Worm (Caenorhabditis elegans) whole organism, young adult: Measurements from ENCODE around the gene fbxb-29.
"Not testable (repeated sequence)": the region's sequence is repeated elsewhere in the genome, so short reads cannot be mapped to it uniquely, and the experiment has no call there.

ENCODE experiments used
- B0019.2 ChIP-seq: fragments of 200-800 bp; sonication (Bioruptor generic); conservative IDR thresholded peaks from 2 replicates; pipeline ENCODE4 v1.3.6; 2022; ENCODE audit warnings: missing genetic modification reagents, missing genetic modification characterization, missing compliant biosample characterization
- F10E7.11 ChIP-seq: sonication (generic microtip); optimal IDR thresholded peaks from 2 replicates; lab custom pipeline; 2017; ENCODE audit warnings: mild to moderate bottlenecking, missing genetic modification characterization, moderate library complexity, missing compliant biosample characterization
- F55B11.4 ChIP-seq: sonication (generic microtip); optimal IDR thresholded peaks from 2 replicates; lab custom pipeline; 2016; ENCODE audit warnings: missing compliant biosample characterization, missing genetic modification characterization, borderline replicate concordance; ENCODE audit not compliant: insufficient read depth
- Y95B8A.8 ChIP-seq: fragments of 200-800 bp; sonication (Bioruptor generic); IDR thresholded peaks from 2 replicates; pipeline ENCODE4 v1.3.6; 2022; ENCODE audit warnings: missing genetic modification reagents, missing genetic modification characterization, missing compliant biosample characterization
- cebp-1 ChIP-seq, 2 experiments: fragments of 200-800 bp in 1 of 2; sonication (Bioruptor generic) in 1 of 2; sonication (generic microtip) in 1 of 2; IDR thresholded peaks in 1 of 2; optimal IDR thresholded peaks in 1 of 2; 2 replicates each; pipeline versions ENCODE4 v1.3.6 to Lab custom; 2017 to 2022; ENCODE audit warnings: missing compliant biosample characterization in 2 of 2, missing genetic modification characterization in 2 of 2, mild to moderate bottlenecking in 1 of 2, missing genetic modification reagents in 1 of 2, moderate library complexity in 1 of 2
- dox-1 ChIP-seq: fragments of 200-800 bp; sonication (Bioruptor generic); IDR thresholded peaks from 2 replicates; pipeline ENCODE4 v1.3.6; 2022; ENCODE audit warnings: missing genetic modification reagents, missing genetic modification characterization, missing compliant biosample characterization
- egrh-3 ChIP-seq: fragments of 200-800 bp; sonication (Bioruptor generic); IDR thresholded peaks from 2 replicates; pipeline ENCODE4 v1.3.6; 2022; ENCODE audit warnings: missing genetic modification reagents, missing genetic modification characterization, missing compliant biosample characterization
- ekl-4 ChIP-seq: fragments of 200-800 bp; sonication (Bioruptor generic); IDR thresholded peaks from 2 replicates; pipeline ENCODE4 v1.3.6; 2022; ENCODE audit warnings: missing genetic modification reagents, missing genetic modification characterization, missing compliant biosample characterization
- madf-3 ChIP-seq: fragments of 200-800 bp; sonication (Bioruptor generic); IDR thresholded peaks from 2 replicates; pipeline ENCODE4 v1.3.6; 2022; ENCODE audit warnings: missing genetic modification reagents, missing genetic modification characterization, missing compliant biosample characterization
- nhr-80 ChIP-seq: sonication (generic microtip); optimal IDR thresholded peaks from 2 replicates; lab custom pipeline; 2016; ENCODE audit warnings: missing genetic modification characterization, missing compliant biosample characterization
- nhr-90 ChIP-seq: sonication (generic microtip); optimal IDR thresholded peaks from 2 replicates; lab custom pipeline; 2016; ENCODE audit warnings: missing genotype, mild to moderate bottlenecking, missing genetic modification characterization, missing compliant biosample characterization
- zfh-2 ChIP-seq: fragments of 200-800 bp; sonication (Bioruptor generic); conservative IDR thresholded peaks from 2 replicates; pipeline ENCODE4 v1.3.6; 2022; ENCODE audit warnings: missing genetic modification reagents, missing genetic modification characterization, missing compliant biosample characterization
- zim-3 ChIP-seq: sonication (generic microtip); optimal IDR thresholded peaks from 2 replicates; lab custom pipeline; 2017; ENCODE audit warnings: mild to moderate bottlenecking, missing genetic modification characterization, moderate library complexity, missing compliant biosample characterization
- ztf-22 ChIP-seq: fragments of 200-800 bp; sonication (Bioruptor generic); optimal IDR thresholded peaks from 2 replicates; lab custom pipeline; 2018; ENCODE audit warnings: mild to moderate bottlenecking, missing genetic modification characterization, moderate library complexity, missing compliant biosample characterization

fbxb-29 gene

DNA sequence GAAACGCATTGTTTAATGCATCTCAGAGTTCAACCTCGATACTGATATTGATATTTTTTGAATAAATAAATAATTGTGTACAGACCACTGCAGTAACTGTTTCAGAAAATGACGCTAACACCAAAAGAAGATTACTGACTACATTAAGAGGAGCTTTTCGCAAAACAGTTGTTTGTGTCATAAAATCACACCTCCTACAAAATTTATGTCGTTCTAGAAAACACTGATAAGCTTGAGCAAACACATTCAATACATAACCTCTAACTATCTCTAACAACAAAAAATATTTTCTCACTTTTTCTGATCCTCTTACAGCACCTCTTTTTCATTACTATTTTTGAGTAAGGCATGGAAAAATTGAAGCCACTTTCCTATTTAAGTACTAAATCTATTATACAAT, 44.8 kb downstream of the fbxb-29 start, which contains the start of gene fbxc-7:
Gene fbxc-7, plus strand, starts transcription at position 301 of the 400 bp plus-strand sequence.
- TF ChIP-seq ztf-22; dox-1; B0019.2 (GFP tag; lab: Robert Waterston, UW): not testable (repeated sequence)
- TF ChIP-seq, all 124 proteins: peak for 0; not testable (repeated sequence) for 124

DNA sequence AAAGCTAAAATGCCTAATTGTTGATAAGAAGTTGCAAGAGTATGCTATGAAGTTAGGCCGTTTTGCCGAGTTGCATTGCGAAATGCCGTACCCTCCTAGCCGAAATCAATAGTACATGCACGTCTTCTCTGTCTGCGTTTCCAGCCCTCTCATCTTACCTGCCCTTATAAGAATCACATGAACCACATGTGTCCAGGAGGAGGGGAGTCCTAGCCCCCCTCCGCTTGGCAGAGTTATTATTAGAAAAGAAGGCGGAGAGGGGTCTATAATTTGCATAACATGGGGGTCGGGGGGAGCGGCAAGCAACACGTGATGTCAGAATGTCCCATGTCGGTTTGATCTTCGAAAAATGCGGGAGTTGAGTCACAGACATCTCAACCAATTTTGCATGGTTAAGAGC, 46.3 kb downstream of the fbxb-29 start:
- TF ChIP-seq zfh-2 (GFP tag; lab: Robert Waterston, UW) (0 out of 2 replicates have a peak, but pooled peaks have one; percentile 5), egrh-3 (GFP tag; lab: Robert Waterston, UW) (no peak), zim-3 (no peak)

DNA sequence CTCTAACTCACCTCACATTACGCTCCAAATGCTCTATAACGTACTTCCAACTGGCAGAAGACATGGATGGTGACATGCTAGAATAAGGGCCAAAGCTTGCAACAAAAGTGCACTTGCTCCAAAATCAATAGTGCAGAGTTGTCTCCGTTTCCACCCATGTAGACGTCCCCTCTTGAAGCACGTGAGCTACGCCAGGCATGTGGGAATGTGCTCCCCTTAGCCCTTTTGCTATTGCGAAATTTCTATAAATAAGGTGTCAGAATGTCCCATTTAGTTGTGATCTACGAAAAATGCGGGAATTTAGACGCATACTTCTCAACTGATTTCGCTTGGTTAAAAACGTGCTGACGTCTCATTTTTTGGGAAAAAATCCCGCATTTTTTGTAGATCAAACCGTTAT, 49.0 kb downstream of the fbxb-29 start:
- TF ChIP-seq madf-3 (GFP tag; lab: Robert Waterston, UW): 0 out of 2 replicates have a peak, but pooled peaks have one; percentile 41
- no peak for TF ChIP-seq dox-1
- no peak for TF ChIP-seq F10E7.11
- no peak for TF ChIP-seq nhr-90 (tag; lab: Kevin White, UChicago)
- TF ChIP-seq Y95B8A.8 (GFP tag; lab: Robert Waterston, UW): no peak
- TF ChIP-seq F55B11.4: no peak
- TF ChIP-seq nhr-80 (tag; lab: Kevin White, UChicago): no peak
- no peak for TF ChIP-seq ekl-4 (GFP tag; lab: Robert Waterston, UW)
- peak; percentile 68 for TF ChIP-seq cebp-1 (GFP tag; IDR thresholded peaks at IDR 0.05; lab: Robert Waterston, UW)
- peak; percentile 91 for TF ChIP-seq cebp-1 (tag; optimal IDR thresholded peaks at IDR 0.05; lab: Kevin White, UChicago)
